Worm (Caenorhabditis elegans): ENCODE results near the gene srh-5.
"Not testable (repeated sequence)": the region's sequence is repeated elsewhere in the genome, so short reads cannot be mapped to it uniquely, and the experiment has no call there.

Gene srh-5

DNA sequence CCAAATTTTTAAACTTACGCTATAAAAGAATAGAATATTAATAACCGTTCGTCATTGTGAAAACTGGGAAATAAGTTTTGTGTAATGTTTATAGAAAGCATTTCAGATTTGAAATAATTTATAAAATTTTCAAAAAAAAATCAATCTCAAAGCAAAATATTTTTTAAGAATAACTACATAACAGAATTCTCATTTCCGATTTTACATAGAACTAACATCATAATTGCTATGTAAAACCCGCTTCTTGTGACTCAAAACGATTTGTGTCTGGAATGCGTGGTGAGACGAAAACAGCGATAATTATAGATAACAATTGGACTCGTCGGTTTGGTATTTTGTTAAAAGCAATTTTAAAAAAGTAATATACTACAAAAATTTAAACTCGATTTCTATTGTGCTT lies 4.7 kb upstream of the srh-5 start, which contains the start of gene srw-91:
Gene srw-91 (minus strand): TSS at position 101 of the 400 bp plus-strand sequence.
- TF ChIP-seq F10B5.3 (tag; optimal IDR thresholded peaks at IDR 0.05) (no peak), arid-1 (GFP tag; conservative IDR thresholded peaks at IDR 0.05) (no peak), R02D3.7 (tag; optimal IDR thresholded peaks at IDR 0.05) (no peak), ctbp-1 (GFP tag; IDR thresholded peaks at IDR 0.05) (no peak), daf-19 (GFP tag; conservative IDR thresholded peaks at IDR 0.05) (no peak), ztf-7 (tag; optimal IDR thresholded peaks at IDR 0.05) (no peak), php-3 (GFP tag; IDR thresholded peaks at IDR 0.05) (no peak), rbr-2 (tag; optimal IDR thresholded peaks at IDR 0.05) (no peak)

- no peak for TF ChIP-seq F44E2.7 (GFP tag; IDR thresholded peaks at IDR 0.05)
- TF ChIP-seq lir-3 (tag; optimal IDR thresholded peaks at IDR 0.05) = no peak
- no peak for TF ChIP-seq dmd-9 (GFP tag; IDR thresholded peaks at IDR 0.05)
- TF ChIP-seq Y75B8A.6 (GFP tag; IDR thresholded peaks at IDR 0.05) = no peak
- no peak for TF ChIP-seq lin-1 (GFP tag; IDR thresholded peaks at IDR 0.05)
- TF ChIP-seq nhr-11 (tag; optimal IDR thresholded peaks at IDR 0.05) = no peak
- TF ChIP-seq daf-8 (GFP tag; IDR thresholded peaks at IDR 0.05) = no peak
- no peak for TF ChIP-seq nhr-237 (tag; optimal IDR thresholded peaks at IDR 0.05)
- no peak for TF ChIP-seq nhr-41 (GFP tag; IDR thresholded peaks at IDR 0.05)
- TF ChIP-seq unc-39 (tag; optimal IDR thresholded peaks at IDR 0.05) = no peak
These were observed 3.1 kb upstream of the srh-5 start, which contains the start of gene srh-3 for ce11 chrV:1682279-1682678. Gene srh-3, plus strand, starts transcription at chrV:1682579.

DNA sequence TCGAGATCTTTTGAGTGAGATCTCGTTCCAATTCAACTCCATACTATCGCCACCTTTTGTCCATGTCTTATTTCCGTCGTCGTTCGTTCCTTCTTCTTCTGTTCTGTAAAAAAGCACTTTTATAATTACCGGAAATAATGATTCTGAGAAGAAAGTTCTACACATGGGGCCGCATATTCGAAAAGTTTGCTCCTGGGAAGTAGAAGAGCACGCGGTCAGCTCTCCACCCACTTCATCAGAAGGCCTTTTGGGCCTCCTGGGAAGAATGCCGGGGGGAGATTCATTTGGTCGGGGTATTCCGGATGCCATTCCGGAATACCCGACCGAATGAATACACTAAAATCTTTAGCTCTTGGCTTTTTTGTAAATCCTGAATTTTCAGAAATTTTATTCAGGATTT lies 7.1 kb downstream of the srh-5 start, which contains the start of gene Y46H3C.5:
Gene Y46H3C.5 (minus strand): TSS at position 2 of the 400 bp plus-strand sequence.
- not testable (repeated sequence) for TF ChIP-seq R02D3.7 (tag; optimal IDR thresholded peaks at IDR 0.05); ZK546.5 (tag; optimal IDR thresholded peaks at IDR 0.05); daf-8 (GFP tag; IDR thresholded peaks at IDR 0.05)

DNA sequence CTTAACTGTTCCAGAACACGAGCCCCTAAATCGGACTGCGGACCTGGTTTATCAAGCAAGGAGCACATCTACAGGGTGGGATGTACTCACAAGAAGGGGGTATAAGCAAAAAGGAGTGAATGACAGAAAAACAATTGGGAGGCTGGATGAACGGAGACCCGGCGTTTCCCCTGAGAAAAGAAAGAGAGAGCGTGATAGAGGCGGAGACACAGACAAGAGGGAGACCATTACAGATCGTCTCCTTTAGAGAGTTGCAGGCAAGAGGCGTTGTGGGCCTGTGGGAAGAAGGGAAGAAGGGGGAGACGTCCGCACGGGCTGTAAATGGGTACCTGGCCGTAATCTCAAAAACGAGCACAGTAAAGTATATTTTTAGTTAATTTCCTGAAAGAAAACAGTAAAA lies 8.4 kb downstream of the srh-5 start, which contains the start of gene Y46H3C.7:
Gene Y46H3C.7 (minus strand): TSS at position 147 of the 400 bp plus-strand sequence.
- 0 out of 2 replicates have a peak, but pooled peaks have one; percentile 41 for TF ChIP-seq egl-43 (GFP tag; IDR thresholded peaks at IDR 0.05)

DNA sequence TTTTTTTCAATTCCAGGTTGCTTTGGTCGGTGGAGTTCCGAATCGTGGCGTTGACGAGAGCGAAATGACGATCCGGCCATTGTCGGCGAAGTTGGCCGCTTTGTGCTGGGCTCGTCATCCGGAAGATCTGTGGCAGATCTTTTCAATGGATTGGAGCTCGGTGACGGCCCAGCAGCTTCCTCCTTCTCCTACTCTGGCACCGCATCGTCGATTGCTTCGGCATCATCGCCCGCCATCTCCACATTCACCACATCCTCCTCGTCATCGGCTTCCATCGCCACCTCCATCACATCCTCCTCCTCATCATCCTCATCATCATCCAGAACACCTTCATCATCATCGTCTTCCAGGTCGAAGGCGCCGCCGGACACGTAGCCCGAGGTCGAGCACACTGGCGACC lies 13.0 kb downstream of the srh-5 start:
- TF ChIP-seq set-16 (GFP tag; IDR thresholded peaks at IDR 0.05) (peak; percentile 88), dve-1 (tag; optimal IDR thresholded peaks at IDR 0.05; ENCODE audit: insufficient read depth) (no peak)

- TF ChIP-seq ama-1 (optimal IDR thresholded peaks at IDR 0.05) (no peak), F26F4.8 (GFP tag; conservative IDR thresholded peaks at IDR 0.05) (no peak), madf-9 (GFP tag; conservative IDR thresholded peaks at IDR 0.05) (no peak), unc-62 (GFP tag; optimal IDR thresholded peaks at IDR 0.05 in 1 of 2) (no peak), unc-62 (tag; optimal IDR thresholded peaks at IDR 0.05) (no peak), set-16 (GFP tag; IDR thresholded peaks at IDR 0.05) (peak; percentile 93), dmd-8 (GFP tag; IDR thresholded peaks at IDR 0.05) (peak; percentile 43; the same call in 1 of the 2 replicates), ztf-11 (tag; optimal IDR thresholded peaks at IDR 0.05) (no peak)
These were observed 13.9 kb downstream of the srh-5 start for ce11 chrV:1699228-1699795.

DNA sequence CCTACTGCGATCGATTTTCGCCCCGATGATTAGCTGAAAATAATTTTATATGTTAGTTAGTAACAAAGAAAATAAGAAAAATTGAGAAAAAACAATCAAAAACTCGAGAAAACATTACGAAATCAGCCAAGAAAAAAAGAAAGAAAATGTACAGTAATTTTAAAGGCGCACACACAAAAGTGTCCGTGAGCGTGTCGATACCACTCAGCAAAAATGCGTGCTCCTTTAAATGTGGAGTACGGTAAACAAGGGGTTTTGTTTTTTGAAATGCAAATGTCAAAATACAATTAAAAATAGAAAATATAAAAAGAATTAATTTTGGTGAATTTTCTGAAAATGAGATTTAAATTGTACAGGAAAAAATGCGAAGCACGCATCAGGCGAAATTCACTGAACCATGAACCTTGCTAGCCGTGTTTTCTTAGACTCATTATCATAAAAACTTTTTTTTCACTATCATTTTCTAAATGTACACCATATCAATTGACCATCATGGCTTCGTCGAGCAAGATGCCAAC lies 16.2 kb downstream of the srh-5 start, which contains the start of gene srw-90:
Gene srw-90 (plus strand): TSS at position 468 of the 518 bp plus-strand sequence.
- TF ChIP-seq ceh-28 (tag; optimal IDR thresholded peaks at IDR 0.05) (no peak), snpc-1.2 (GFP tag; IDR thresholded peaks at IDR 0.05) (0 out of 2 replicates have a peak, but pooled peaks have one; percentile 17)

Measured in whole organism, L4 larva.